Worm (Caenorhabditis elegans): ENCODE measurements around the gene F41C3.2.

- TF ChIP-seq flt-1 (GFP tag; IDR thresholded peaks at IDR 0.05) (no peak), aly-1 (tag; optimal IDR thresholded peaks at IDR 0.05) (no peak), sea-1 (GFP tag; conservative IDR thresholded peaks at IDR 0.05) (no peak), pes-1 (GFP tag; IDR thresholded peaks at IDR 0.05) (no peak), ama-1 (optimal IDR thresholded peaks at IDR 0.05) (no peak), hnd-1 (tag; optimal IDR thresholded peaks at IDR 0.05) (no peak), ceh-13 (GFP tag; optimal IDR thresholded peaks at IDR 0.05) (no peak), tbx-11 (GFP tag; IDR thresholded peaks at IDR 0.05) (no peak), ceh-36 (tag; optimal IDR thresholded peaks at IDR 0.05) (no peak), tra-4 (tag; optimal IDR thresholded peaks at IDR 0.05) (no peak), F13C5.2 (tag; optimal IDR thresholded peaks at IDR 0.05) (no peak), ets-7 (tag; optimal IDR thresholded peaks at IDR 0.05) (no peak), tbx-37 (GFP tag; conservative IDR thresholded peaks at IDR 0.05) (no peak), scrt-1 (GFP tag; IDR thresholded peaks at IDR 0.05) (no peak)
Measured at ce11 chrII:4728687-4729086, 21.1 kb upstream of the F41C3.2 start.
